Fruit fly (Drosophila melanogaster): ENCODE measurements around the gene CG18563.

CG18563 gene

dm6 chr2L:17470630-17471029 lies 12.8 kb upstream of the CG18563 start:
- no peak for TF ChIP-seq Pif1B (GFP tag; optimal IDR thresholded peaks at IDR 0.05)
- no peak for TF ChIP-seq CG13204 (GFP tag; optimal IDR thresholded peaks at IDR 0.05)
- TF ChIP-seq CG10348 (GFP tag; IDR thresholded peaks at IDR 0.05) = no peak
- no peak for TF ChIP-seq CG12605 (GFP tag; IDR thresholded peaks at IDR 0.05)
- no peak for TF ChIP-seq Pif1A (GFP tag; optimal IDR thresholded peaks at IDR 0.05)
- TF ChIP-seq rn (GFP tag; IDR thresholded peaks at IDR 0.05) = no peak
- TF ChIP-seq CG4496 (GFP tag; IDR thresholded peaks at IDR 0.05) = no peak
- no peak for TF ChIP-seq CG8159 (tag; optimal IDR thresholded peaks at IDR 0.05)
- no peak for TF ChIP-seq CG32121 (GFP tag; IDR thresholded peaks at IDR 0.05)
- no peak for TF ChIP-seq gl (tag; optimal IDR thresholded peaks at IDR 0.05)
- TF ChIP-seq CG17806 (tag; optimal IDR thresholded peaks at IDR 0.05) = no peak
- TF ChIP-seq EcR (GFP tag; optimal IDR thresholded peaks at IDR 0.05) = no peak
- TF ChIP-seq Ets98B (GFP tag; IDR thresholded peaks at IDR 0.05) = no peak
- no peak for TF ChIP-seq CG9948 (tag; optimal IDR thresholded peaks at IDR 0.05)
- no peak for TF ChIP-seq fd96Ca (GFP tag; IDR thresholded peaks at IDR 0.05)
- TF ChIP-seq CG8301 (tag; optimal IDR thresholded peaks at IDR 0.05) = no peak
- no peak for TF ChIP-seq CG15710 (tag; optimal IDR thresholded peaks at IDR 0.05)
- no peak for TF ChIP-seq CG14655 (GFP tag; optimal IDR thresholded peaks at IDR 0.05)
- no peak for TF ChIP-seq CG34367 (tag; optimal IDR thresholded peaks at IDR 0.05)
- no peak for TF ChIP-seq D1 (tag; optimal IDR thresholded peaks at IDR 0.05)

dm6 chr2L:17466950-17467349 lies 9.1 kb upstream of the CG18563 start:
- peak; percentile 54 for TF ChIP-seq CG8301 (tag; optimal IDR thresholded peaks at IDR 0.05)
- no peak for TF ChIP-seq Snoo (tag; optimal IDR thresholded peaks at IDR 0.05)
- no peak for TF ChIP-seq gl (tag; optimal IDR thresholded peaks at IDR 0.05)
- peak; percentile 53 for TF ChIP-seq CG4496 (GFP tag; IDR thresholded peaks at IDR 0.05)
- TF ChIP-seq D1 (tag; optimal IDR thresholded peaks at IDR 0.05) = no peak
- TF ChIP-seq EcR (GFP tag; optimal IDR thresholded peaks at IDR 0.05) = no peak
- TF ChIP-seq CG15710 (tag; optimal IDR thresholded peaks at IDR 0.05) = peak; percentile 49
- TF ChIP-seq CG10348 (GFP tag; IDR thresholded peaks at IDR 0.05) = no peak
- TF ChIP-seq CG34367 (tag; optimal IDR thresholded peaks at IDR 0.05) = peak; percentile 28
- TF ChIP-seq Pif1A (GFP tag; optimal IDR thresholded peaks at IDR 0.05) = peak; percentile 34
- 0 out of 3 replicates have a peak, but pooled peaks have one; percentile 12 for TF ChIP-seq fd96Ca (GFP tag; IDR thresholded peaks at IDR 0.05)
- peak; percentile 56 for TF ChIP-seq CG14655 (GFP tag; optimal IDR thresholded peaks at IDR 0.05)
- TF ChIP-seq CG8159 (tag; optimal IDR thresholded peaks at IDR 0.05) = peak; percentile 44
- peak; percentile 36 for TF ChIP-seq CG17806 (tag; optimal IDR thresholded peaks at IDR 0.05)
- TF ChIP-seq rn (GFP tag; IDR thresholded peaks at IDR 0.05) = no peak
- TF ChIP-seq CG12605 (GFP tag; IDR thresholded peaks at IDR 0.05) = peak; percentile 38; the same call in 1 of the 2 replicates
- peak; percentile 46 for TF ChIP-seq CG9948 (tag; optimal IDR thresholded peaks at IDR 0.05)
- TF ChIP-seq CG13204 (GFP tag; optimal IDR thresholded peaks at IDR 0.05) = no peak
- TF ChIP-seq Ets98B (GFP tag; IDR thresholded peaks at IDR 0.05) = no peak; the same call in 1 of the 2 replicates
- 0 out of 2 replicates have a peak, but pooled peaks have one; percentile 48 for TF ChIP-seq CG32121 (GFP tag; IDR thresholded peaks at IDR 0.05)
- no peak for TF ChIP-seq Pif1B (GFP tag; optimal IDR thresholded peaks at IDR 0.05)

dm6 chr2L:17465915-17466677 lies 8.3 kb upstream of the CG18563 start:
- TF ChIP-seq EcR (GFP tag; optimal IDR thresholded peaks at IDR 0.05) = no peak
- TF ChIP-seq CG4496 (GFP tag; IDR thresholded peaks at IDR 0.05) = peak; percentile 87
- peak; percentile 77 for TF ChIP-seq CG15710 (tag; optimal IDR thresholded peaks at IDR 0.05)
- peak; percentile 82 for TF ChIP-seq CG34367 (tag; optimal IDR thresholded peaks at IDR 0.05)
- no peak for TF ChIP-seq CG13204 (GFP tag; optimal IDR thresholded peaks at IDR 0.05)
- peak; percentile 81 for TF ChIP-seq Pif1A (GFP tag; optimal IDR thresholded peaks at IDR 0.05)
- TF ChIP-seq CG10348 (GFP tag; IDR thresholded peaks at IDR 0.05) = peak; percentile 48; the same call in 1 of the 2 replicates
- TF ChIP-seq Ets98B (GFP tag; IDR thresholded peaks at IDR 0.05) = peak; percentile 86; the same call in 1 of the 2 replicates
- TF ChIP-seq CG12605 (GFP tag; IDR thresholded peaks at IDR 0.05) = peak; percentile 79; the same call in 1 of the 2 replicates
- peak; percentile 65 for TF ChIP-seq Pif1B (GFP tag; optimal IDR thresholded peaks at IDR 0.05)
- peak; percentile 26 for TF ChIP-seq Snoo (tag; optimal IDR thresholded peaks at IDR 0.05)
- TF ChIP-seq CG9948 (tag; optimal IDR thresholded peaks at IDR 0.05) = peak; percentile 83
- TF ChIP-seq CG14655 (GFP tag; optimal IDR thresholded peaks at IDR 0.05) = peak; percentile 87
- TF ChIP-seq gl (tag; optimal IDR thresholded peaks at IDR 0.05) = peak; percentile 61
- peak; percentile 80 for TF ChIP-seq CG32121 (GFP tag; IDR thresholded peaks at IDR 0.05)
- peak; percentile 53 for TF ChIP-seq D1 (tag; optimal IDR thresholded peaks at IDR 0.05)
- TF ChIP-seq rn (GFP tag; IDR thresholded peaks at IDR 0.05) = peak; percentile 40; the same call in 1 of the 2 replicates
- peak; percentile 81 for TF ChIP-seq CG17806 (tag; optimal IDR thresholded peaks at IDR 0.05)
- TF ChIP-seq fd96Ca (GFP tag; IDR thresholded peaks at IDR 0.05) = peak; percentile 70; the same call in 2 of the 3 replicates
- TF ChIP-seq CG8159 (tag; optimal IDR thresholded peaks at IDR 0.05) = peak; percentile 82
- TF ChIP-seq CG8301 (tag; optimal IDR thresholded peaks at IDR 0.05) = peak; percentile 88

dm6 chr2L:17455823-17456222 lies 2.0 kb downstream of the CG18563 start, which contains the start of gene SPH93:
TSS of gene SPH93 (minus strand) at chr2L:17455923.
- TF ChIP-seq rn (GFP tag; IDR thresholded peaks at IDR 0.05) (no peak), CG32121 (GFP tag; IDR thresholded peaks at IDR 0.05) (no peak), Snoo (tag; optimal IDR thresholded peaks at IDR 0.05) (no peak), CG15710 (tag; optimal IDR thresholded peaks at IDR 0.05) (no peak), CG4496 (GFP tag; IDR thresholded peaks at IDR 0.05) (no peak), gl (tag; optimal IDR thresholded peaks at IDR 0.05) (no peak), fd96Ca (GFP tag; IDR thresholded peaks at IDR 0.05) (no peak), D1 (tag; optimal IDR thresholded peaks at IDR 0.05) (no peak), Ets98B (GFP tag; IDR thresholded peaks at IDR 0.05) (no peak), CG13204 (GFP tag; optimal IDR thresholded peaks at IDR 0.05) (no peak), CG8301 (tag; optimal IDR thresholded peaks at IDR 0.05) (no peak), CG8159 (tag; optimal IDR thresholded peaks at IDR 0.05) (no peak), EcR (GFP tag; optimal IDR thresholded peaks at IDR 0.05) (no peak), CG12605 (GFP tag; IDR thresholded peaks at IDR 0.05) (no peak), Pif1A (GFP tag; optimal IDR thresholded peaks at IDR 0.05) (no peak), CG10348 (GFP tag; IDR thresholded peaks at IDR 0.05) (no peak)

Data from whole organism, pupa.